Worm (Caenorhabditis elegans): ENCODE results near the gene clec-86.

DNA sequence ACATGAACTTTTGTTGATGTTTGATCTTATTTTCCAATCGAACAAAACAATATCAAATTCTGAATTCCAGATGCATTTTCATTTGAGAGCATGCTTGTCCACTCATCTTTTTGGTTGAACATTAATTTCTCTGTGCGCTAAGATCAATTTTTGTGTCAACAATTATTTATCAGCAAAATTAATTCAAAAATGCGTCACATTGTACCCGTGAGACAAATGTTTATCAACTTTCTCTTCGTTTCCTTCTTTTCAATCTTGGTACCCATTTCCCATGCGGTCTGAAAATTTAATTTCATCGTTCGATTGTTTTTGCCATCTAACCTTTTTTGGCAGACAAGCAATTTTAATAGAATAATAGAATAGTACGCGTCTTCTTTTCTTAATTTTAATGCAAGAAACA, 15.6 kb upstream of the clec-86 start:
- no peak for TF ChIP-seq let-607 (tag; optimal IDR thresholded peaks at IDR 0.05)
- no peak for TF ChIP-seq F57C9.4 (tag; optimal IDR thresholded peaks at IDR 0.05)
- TF ChIP-seq chd-7 (tag; optimal IDR thresholded peaks at IDR 0.05): no peak
- TF ChIP-seq tbp1 (GFP tag; optimal IDR thresholded peaks at IDR 0.05): no peak
- no peak for TF ChIP-seq snpc-4 (GFP tag; optimal IDR thresholded peaks at IDR 0.05)
- TF ChIP-seq snpc-4 (tag; optimal IDR thresholded peaks at IDR 0.05): no peak
- no peak for TF ChIP-seq unc-62 (GFP tag; optimal IDR thresholded peaks at IDR 0.05)
- TF ChIP-seq rcor-1 (GFP tag; IDR thresholded peaks at IDR 0.05): no peak
- no peak for TF ChIP-seq bed-2 (GFP tag; IDR thresholded peaks at IDR 0.05)
- TF ChIP-seq ceh-27 (GFP tag; optimal IDR thresholded peaks at IDR 0.05): no peak
- TF ChIP-seq Y56A3A.18 (GFP tag; IDR thresholded peaks at IDR 0.05): no peak
- no peak for TF ChIP-seq ceh-79 (tag; optimal IDR thresholded peaks at IDR 0.05)
- TF ChIP-seq hrde-1 (tag; optimal IDR thresholded peaks at IDR 0.05; ENCODE audit: borderline replicate concordance): no peak

All from whole organism, young adult.